Worm (Caenorhabditis elegans) whole organism, L1 larva: ENCODE measurements around the gene T24D8.6.

Source experiments
- C16A3.4 ChIP-seq: fragments of 150-350 bp; optimal IDR thresholded peaks from 2 replicates; lab custom pipeline; 2014; ENCODE audit warnings: missing biosample characterization, missing genetic modification characterization
- C34B4.2 ChIP-seq: sonication (generic microtip); optimal IDR thresholded peaks from 2 replicates; lab custom pipeline; 2017; ENCODE audit warnings: mild to moderate bottlenecking, missing genetic modification characterization, missing compliant biosample characterization
- F16B12.6 ChIP-seq: fragments of 150-350 bp; optimal IDR thresholded peaks from 2 replicates; lab custom pipeline; 2014; ENCODE audit warnings: missing biosample characterization, missing genetic modification characterization
- aha-1 ChIP-seq: fragments of 150-350 bp; optimal IDR thresholded peaks from 2 replicates; lab custom pipeline; 2014; ENCODE audit warnings: missing biosample characterization, missing genetic modification characterization
- aly-2 ChIP-seq: fragments of 150-350 bp; optimal IDR thresholded peaks from 2 replicates; lab custom pipeline; 2014; ENCODE audit warnings: missing biosample characterization, missing genetic modification characterization
- ama-1 ChIP-seq: fragments of 150-350 bp; optimal IDR thresholded peaks from 2 replicates; lab custom pipeline; 2014
- blmp-1 ChIP-seq: fragments of 150-350 bp; optimal IDR thresholded peaks from 2 replicates; lab custom pipeline; 2014; ENCODE audit warnings: missing biosample characterization, missing genetic modification characterization
- ceh-63 ChIP-seq: fragments of 200-800 bp; sonication (Bioruptor generic); optimal IDR thresholded peaks from 2 replicates; lab custom pipeline; 2018; ENCODE audit warnings: mild to moderate bottlenecking, missing genetic modification characterization, missing compliant biosample characterization
- ceh-88 ChIP-seq: fragments of 200-800 bp; sonication (Bioruptor generic); IDR thresholded peaks from 2 replicates; pipeline ENCODE4 v1.3.6; 2022; ENCODE audit warnings: missing genetic modification characterization, missing compliant biosample characterization
- ceh-90 ChIP-seq: sonication (generic microtip); optimal IDR thresholded peaks from 2 replicates; lab custom pipeline; 2016; ENCODE audit warnings: missing genetic modification characterization, missing compliant biosample characterization
- dsc-1 ChIP-seq: sonication (generic microtip); optimal IDR thresholded peaks from 2 replicates; lab custom pipeline; 2016; ENCODE audit warnings: mild to moderate bottlenecking, missing genetic modification characterization, missing compliant biosample characterization
- efl-3 ChIP-seq: fragments of 200-800 bp; sonication (Bioruptor generic); optimal IDR thresholded peaks from 2 replicates; lab custom pipeline; 2018; ENCODE audit warnings: mild to moderate bottlenecking, missing genetic modification characterization, missing compliant biosample characterization
- egl-13 ChIP-seq: sonication (generic microtip); optimal IDR thresholded peaks from 2 replicates; lab custom pipeline; 2016; ENCODE audit warnings: missing genotype, missing genetic modification reagents, missing genetic modification characterization, missing compliant biosample characterization
- elt-2 ChIP-seq: sonication (generic microtip); optimal IDR thresholded peaks from 2 replicates; lab custom pipeline; 2016; ENCODE audit warnings: missing genetic modification characterization, mild to moderate bottlenecking, inconsistent platforms, missing compliant biosample characterization, missing genetic modification reagents
- elt-3 ChIP-seq, 6 experiments: fragments of 150-350 bp in 1 of 6; sonication (generic microtip); optimal IDR thresholded peaks; 2 replicates each; lab custom pipeline; 2017 to 2018; ENCODE audit warnings: missing biosample characterization in 6 of 6, missing genetic modification characterization in 6 of 6, inconsistent platforms in 1 of 6
- ets-5 ChIP-seq: fragments of 200-800 bp; sonication (Bioruptor generic); IDR thresholded peaks from 2 replicates; pipeline ENCODE4 v1.3.6; 2022; ENCODE audit warnings: missing genetic modification characterization, missing compliant biosample characterization
- fkh-10 ChIP-seq: sonication (generic microtip); optimal IDR thresholded peaks from 2 replicates; lab custom pipeline; 2017; ENCODE audit warnings: missing biosample characterization, missing genetic modification reagents, missing genetic modification characterization
- grh-1 ChIP-seq: fragments of 200-800 bp; sonication (Bioruptor generic); IDR thresholded peaks from 2 replicates; pipeline ENCODE4 v1.3.6; 2022; ENCODE audit warnings: missing genetic modification reagents, missing genetic modification characterization, missing compliant biosample characterization
- irx-1 ChIP-seq: sonication (generic microtip); optimal IDR thresholded peaks from 2 replicates; lab custom pipeline; 2016; ENCODE audit warnings: missing genetic modification characterization, missing compliant biosample characterization
- jun-1 ChIP-seq: fragments of 150-350 bp; optimal IDR thresholded peaks from 2 replicates; lab custom pipeline; 2014; ENCODE audit warnings: missing biosample characterization, missing genetic modification reagents, missing genetic modification characterization
- lin-13 ChIP-seq: fragments of 150-350 bp; optimal IDR thresholded peaks from 2 replicates; lab custom pipeline; 2014; ENCODE audit warnings: missing biosample characterization, missing genetic modification reagents, missing genetic modification characterization
- lin-14 ChIP-seq: fragments of 200-800 bp; sonication (Bioruptor generic); optimal IDR thresholded peaks from 2 replicates; lab custom pipeline; 2018; ENCODE audit warnings: mild to moderate bottlenecking, missing genetic modification characterization, moderate library complexity, missing compliant biosample characterization
- lin-35 ChIP-seq, 2 experiments: fragments of 150-350 bp; optimal IDR thresholded peaks; 2 replicates each; lab custom pipeline; 2014; ENCODE audit warnings: missing biosample characterization in 2 of 2, missing genetic modification characterization in 2 of 2, missing genetic modification reagents in 2 of 2
- lir-3 ChIP-seq: sonication (generic microtip); optimal IDR thresholded peaks from 2 replicates; lab custom pipeline; 2016; ENCODE audit warnings: mild to moderate bottlenecking, missing genetic modification characterization, moderate library complexity, missing compliant biosample characterization; ENCODE audit not compliant: poor library complexity
- lsy-2 ChIP-seq, 2 experiments: fragments of 150-350 bp; optimal IDR thresholded peaks; 2 replicates each; lab custom pipeline; 2014; ENCODE audit warnings: missing biosample characterization in 2 of 2, missing genetic modification characterization in 2 of 2
- mab-9 ChIP-seq: fragments of 200-800 bp; sonication (Bioruptor generic); IDR thresholded peaks from 2 replicates; pipeline ENCODE4 v1.3.6; 2022; ENCODE audit warnings: missing genetic modification reagents, missing genetic modification characterization, missing compliant biosample characterization
- mef-2 ChIP-seq: fragments of 150-350 bp; optimal IDR thresholded peaks from 2 replicates; lab custom pipeline; 2014; ENCODE audit warnings: missing biosample characterization, missing genetic modification characterization
- mep-1 ChIP-seq: fragments of 150-350 bp; optimal IDR thresholded peaks from 2 replicates; lab custom pipeline; 2014; ENCODE audit warnings: missing biosample characterization, missing genetic modification characterization
- nhr-11 ChIP-seq: fragments of 150-350 bp; optimal IDR thresholded peaks from 2 replicates; lab custom pipeline; 2014; ENCODE audit warnings: missing biosample characterization, missing genetic modification characterization
- nhr-19 ChIP-seq: fragments of 200-800 bp; sonication (Bioruptor generic); conservative IDR thresholded peaks from 2 replicates; pipeline ENCODE4 v1.3.6; 2022; ENCODE audit warnings: missing genetic modification characterization, missing compliant biosample characterization
- nhr-237 ChIP-seq: fragments of 150-350 bp; optimal IDR thresholded peaks from 2 replicates; lab custom pipeline; 2014; ENCODE audit warnings: missing biosample characterization, missing genetic modification characterization
- nhr-28 ChIP-seq: fragments of 150-350 bp; optimal IDR thresholded peaks from 2 replicates; lab custom pipeline; 2014; ENCODE audit warnings: missing biosample characterization, missing genetic modification characterization
- nhr-71 ChIP-seq: sonication (generic microtip); optimal IDR thresholded peaks from 2 replicates; lab custom pipeline; 2016; ENCODE audit warnings: mild to moderate bottlenecking, missing genetic modification characterization, moderate library complexity, missing compliant biosample characterization
- nhr-76 ChIP-seq: sonication (generic microtip); optimal IDR thresholded peaks from 2 replicates; lab custom pipeline; 2017; ENCODE audit warnings: missing biosample characterization, missing genetic modification characterization
- nhr-77 ChIP-seq: fragments of 150-350 bp; optimal IDR thresholded peaks from 2 replicates; lab custom pipeline; 2014; ENCODE audit warnings: missing biosample characterization, missing genetic modification characterization
- nhr-85 ChIP-seq: sonication (generic microtip); peaks from one replicate; lab custom pipeline; 2016; ENCODE audit warnings: missing genetic modification characterization, inconsistent platforms, missing compliant biosample characterization
- pax-3 ChIP-seq: fragments of 200-800 bp; sonication (Bioruptor generic); optimal IDR thresholded peaks from 2 replicates; lab custom pipeline; 2018; ENCODE audit warnings: mild to moderate bottlenecking, missing genetic modification characterization, moderate library complexity, missing compliant biosample characterization
- pqm-1 ChIP-seq: sonication (generic microtip); optimal IDR thresholded peaks from 3 replicates; lab custom pipeline; 2017; ENCODE audit warnings: missing biosample characterization, missing genetic modification characterization
- rnt-1 ChIP-seq: sonication (generic microtip); optimal IDR thresholded peaks from 2 replicates; lab custom pipeline; 2016; ENCODE audit warnings: mild to moderate bottlenecking, missing genetic modification characterization, moderate library complexity, missing compliant biosample characterization
- skn-1 ChIP-seq: fragments of 150-350 bp; optimal IDR thresholded peaks from 2 replicates; lab custom pipeline; 2014; ENCODE audit warnings: missing biosample characterization, missing genetic modification characterization
- sptf-1 ChIP-seq: fragments of 150-350 bp; optimal IDR thresholded peaks from 2 replicates; lab custom pipeline; 2014; ENCODE audit warnings: missing biosample characterization, missing genetic modification characterization
- sup-37 ChIP-seq: fragments of 200-800 bp; sonication (Bioruptor generic); optimal IDR thresholded peaks from 2 replicates; lab custom pipeline; 2018; ENCODE audit warnings: mild to moderate bottlenecking, missing genetic modification characterization, missing compliant biosample characterization
- swsn-7 ChIP-seq: sonication (generic microtip); optimal IDR thresholded peaks from 2 replicates; lab custom pipeline; 2016; ENCODE audit warnings: missing genetic modification characterization, missing compliant biosample characterization
- unc-30 ChIP-seq: sonication (generic microtip); optimal IDR thresholded peaks from 2 replicates; lab custom pipeline; 2017; ENCODE audit warnings: missing biosample characterization, missing genetic modification characterization
- unc-98 ChIP-seq: fragments of 200-800 bp; sonication (Bioruptor generic); IDR thresholded peaks from 2 replicates; pipeline ENCODE4 v1.3.6; 2022; ENCODE audit warnings: missing genetic modification characterization, missing compliant biosample characterization
- vab-15 ChIP-seq: sonication (generic microtip); optimal IDR thresholded peaks from 2 replicates; lab custom pipeline; 2017; ENCODE audit warnings: missing genotype, mild to moderate bottlenecking, missing genetic modification characterization, missing compliant biosample characterization
- xbp-1 ChIP-seq: sonication (generic microtip); optimal IDR thresholded peaks from 2 replicates; lab custom pipeline; 2016; ENCODE audit warnings: missing genetic modification characterization, missing compliant biosample characterization

T24D8.6 gene

ce11 chrX:2321758-2322157, 44.0 kb downstream of the T24D8.6 start (continued):
- TF ChIP-seq lsy-2 (tag; optimal IDR thresholded peaks at IDR 0.05; lab: Kevin White, UChicago): peak in 1 of 2 experiments; percentile 10
- peak; percentile 37 for TF ChIP-seq irx-1 (tag; lab: Kevin White, UChicago)
- peak; percentile 53 for TF ChIP-seq pax-3
- peak; percentile 11 for TF ChIP-seq dsc-1
- TF ChIP-seq lin-14: peak; percentile 91
- TF ChIP-seq elt-3 (tag; optimal IDR thresholded peaks at IDR 0.05; lab: Kevin White, UChicago): no peak
- peak; percentile 6 for TF ChIP-seq swsn-7 (tag; lab: Kevin White, UChicago)
- TF ChIP-seq egl-13 (tag; lab: Kevin White, UChicago): no peak

- TF ChIP-seq blmp-1 (tag; lab: Kevin White, UChicago): no peak
- no peak for TF ChIP-seq efl-3 (GFP tag; lab: Kevin White, UChicago)
- no peak for TF ChIP-seq mab-9 (GFP tag; lab: Robert Waterston, UW)
- no peak for TF ChIP-seq nhr-77 (tag; lab: Kevin White, UChicago)
- no peak for TF ChIP-seq fkh-10 (GFP tag; lab: Kevin White, UChicago)
- TF ChIP-seq pqm-1: peak; percentile 34
- no peak for TF ChIP-seq sup-37
- TF ChIP-seq ama-1 (lab: Kevin White, UChicago): peak; percentile 17
- TF ChIP-seq nhr-76 (tag; lab: Kevin White, UChicago): no peak
- peak in 1 of 2 experiments; percentile 16 for TF ChIP-seq lin-35 (GFP tag; optimal IDR thresholded peaks at IDR 0.05; lab: Kevin White, UChicago)
- peak; percentile 74 for TF ChIP-seq elt-2
These were observed 45.3 kb downstream of the T24D8.6 start for ce11 chrX:2320539-2320938.

ce11 chrX:2319238-2319637, 46.6 kb downstream of the T24D8.6 start, which contains the start of gene aakg-4:
Gene aakg-4 (minus strand): TSS chrX:2319338.
- no peak for TF ChIP-seq lin-13 (GFP tag; lab: Kevin White, UChicago)
- no peak for TF ChIP-seq ets-5 (GFP tag; lab: Robert Waterston, UW)
- no peak for TF ChIP-seq C16A3.4 (tag; lab: Kevin White, UChicago)
- no peak for TF ChIP-seq nhr-237 (tag; lab: Kevin White, UChicago)
- TF ChIP-seq rnt-1: no peak
- TF ChIP-seq nhr-85 (tag; lab: Kevin White, UChicago): no peak
- no peak for TF ChIP-seq jun-1 (tag; lab: Kevin White, UChicago)
- no peak for TF ChIP-seq blmp-1 (tag; lab: Kevin White, UChicago)
- no peak for TF ChIP-seq skn-1 (tag; lab: Kevin White, UChicago)
- TF ChIP-seq nhr-77 (tag; lab: Kevin White, UChicago): no peak
- no peak for TF ChIP-seq pqm-1
- no peak for TF ChIP-seq aha-1 (tag; lab: Kevin White, UChicago)
- no peak for TF ChIP-seq ceh-88 (GFP tag; lab: Robert Waterston, UW)
- TF ChIP-seq unc-98 (GFP tag; lab: Robert Waterston, UW): no peak
- no peak for TF ChIP-seq vab-15 (tag; lab: Kevin White, UChicago)
- TF ChIP-seq nhr-28 (tag; lab: Kevin White, UChicago): no peak
- TF ChIP-seq C34B4.2 (tag; lab: Kevin White, UChicago): no peak
- TF ChIP-seq egl-13 (tag; lab: Kevin White, UChicago): no peak
- TF ChIP-seq ceh-63 (GFP tag; lab: Kevin White, UChicago): no peak
- no peak for TF ChIP-seq nhr-71 (tag; lab: Kevin White, UChicago)

ce11 chrX:2317480-2317879, 48.3 kb downstream of the T24D8.6 start:
- TF ChIP-seq nhr-28 (tag; lab: Kevin White, UChicago): no peak
- no peak for TF ChIP-seq xbp-1
- no peak for TF ChIP-seq unc-30
- no peak for TF ChIP-seq nhr-11 (tag; lab: Kevin White, UChicago)
- TF ChIP-seq lin-14: peak; percentile 51
- 0 out of 2 replicates have a peak, but pooled peaks have one; percentile 13 for TF ChIP-seq nhr-19 (GFP tag; lab: Robert Waterston, UW)
- TF ChIP-seq efl-3 (GFP tag; lab: Kevin White, UChicago): no peak
- TF ChIP-seq pqm-1: no peak
- peak in 1 of 6 experiments; percentile 58 for TF ChIP-seq elt-3 (tag; optimal IDR thresholded peaks at IDR 0.05; lab: Kevin White, UChicago)
- TF ChIP-seq mep-1 (tag; lab: Kevin White, UChicago): no peak
- no peak for TF ChIP-seq aly-2
- TF ChIP-seq lir-3 (tag; lab: Kevin White, UChicago): peak; percentile 12
- TF ChIP-seq ama-1 (lab: Kevin White, UChicago): no peak
- no peak for TF ChIP-seq dsc-1
- TF ChIP-seq grh-1 (GFP tag; lab: Robert Waterston, UW): no peak
- TF ChIP-seq mef-2 (tag; lab: Kevin White, UChicago): no peak
- TF ChIP-seq lin-13 (GFP tag; lab: Kevin White, UChicago): no peak
- TF ChIP-seq nhr-71 (tag; lab: Kevin White, UChicago): peak; percentile 57
- TF ChIP-seq F16B12.6: no peak
- no peak for TF ChIP-seq sptf-1 (tag; lab: Kevin White, UChicago)
- no peak for TF ChIP-seq vab-15 (tag; lab: Kevin White, UChicago)
- TF ChIP-seq nhr-76 (tag; lab: Kevin White, UChicago): no peak
- no peak for TF ChIP-seq ceh-90 (tag; lab: Kevin White, UChicago)
- TF ChIP-seq ets-5 (GFP tag; lab: Robert Waterston, UW): no peak
- TF ChIP-seq aha-1 (tag; lab: Kevin White, UChicago): no peak
